Worm (Caenorhabditis elegans) whole organism, young adult: Measurements from ENCODE around the gene C54C6.11.
A peak's percentile ranks its signal among the peaks of the same experiment; 100 is the strongest.

ENCODE experiments used
- B0019.2 ChIP-seq: fragments of 200-800 bp; sonication (Bioruptor generic); conservative IDR thresholded peaks from 2 replicates; pipeline ENCODE4 v1.3.6; 2022; ENCODE audit warnings: missing genetic modification reagents, missing genetic modification characterization, missing compliant biosample characterization
- F10E7.11 ChIP-seq: sonication (generic microtip); optimal IDR thresholded peaks from 2 replicates; lab custom pipeline; 2017; ENCODE audit warnings: mild to moderate bottlenecking, missing genetic modification characterization, moderate library complexity, missing compliant biosample characterization
- F37B4.10 ChIP-seq: fragments of 200-800 bp; sonication (Bioruptor generic); IDR thresholded peaks from 2 replicates; pipeline ENCODE4 v1.3.6; 2022; ENCODE audit warnings: missing genetic modification characterization, missing compliant biosample characterization
- F55B11.4 ChIP-seq: sonication (generic microtip); optimal IDR thresholded peaks from 2 replicates; lab custom pipeline; 2016; ENCODE audit warnings: missing compliant biosample characterization, missing genetic modification characterization, borderline replicate concordance; ENCODE audit not compliant: insufficient read depth
- Y56A3A.18 ChIP-seq: fragments of 200-800 bp; sonication (Bioruptor generic); IDR thresholded peaks from 2 replicates; pipeline ENCODE4 v1.3.6; 2022; ENCODE audit warnings: missing genetic modification reagents, missing genetic modification characterization, missing compliant biosample characterization
- Y67H2A.10 ChIP-seq: fragments of 200-800 bp; sonication (Bioruptor generic); conservative IDR thresholded peaks from 2 replicates; pipeline ENCODE4 v1.3.6; 2022; ENCODE audit warnings: missing genetic modification reagents, missing genetic modification characterization, missing compliant biosample characterization
- ZK185.1 ChIP-seq: sonication (generic microtip); optimal IDR thresholded peaks from 2 replicates; lab custom pipeline; 2016; ENCODE audit warnings: mild to moderate bottlenecking, missing genetic modification characterization, missing compliant biosample characterization; ENCODE audit not compliant: poor library complexity, severe bottlenecking
- ama-1 ChIP-seq, 3 experiments: fragments of 150-350 bp in 1 of 3; sonication (generic microtip) in 2 of 3; optimal IDR thresholded peaks; 2 replicates each; lab custom pipeline; 2014 to 2018; ENCODE audit warnings: missing biosample characterization in 2 of 3, missing genetic modification characterization in 2 of 3, missing genetic modification reagents in 2 of 3
- aptf-2 ChIP-seq: fragments of 200-800 bp; sonication (Bioruptor generic); conservative IDR thresholded peaks from 2 replicates; pipeline ENCODE4 v1.3.6; 2022; ENCODE audit warnings: missing genetic modification reagents, missing genetic modification characterization, missing compliant biosample characterization
- attf-5 ChIP-seq: fragments of 200-800 bp; sonication (Bioruptor generic); optimal IDR thresholded peaks from 2 replicates; lab custom pipeline; 2018; ENCODE audit warnings: mild to moderate bottlenecking, missing genetic modification characterization, missing compliant biosample characterization
- ceh-100 ChIP-seq: fragments of 200-800 bp; sonication (Bioruptor generic); IDR thresholded peaks from 2 replicates; pipeline ENCODE4 v1.3.6; 2022; ENCODE audit warnings: missing genetic modification reagents, missing genetic modification characterization, missing compliant biosample characterization
- dox-1 ChIP-seq: fragments of 200-800 bp; sonication (Bioruptor generic); IDR thresholded peaks from 2 replicates; pipeline ENCODE4 v1.3.6; 2022; ENCODE audit warnings: missing genetic modification reagents, missing genetic modification characterization, missing compliant biosample characterization
- dpff-1 ChIP-seq: sonication (generic microtip); optimal IDR thresholded peaks from 2 replicates; lab custom pipeline; 2017; ENCODE audit warnings: mild to moderate bottlenecking, missing genetic modification characterization, missing compliant biosample characterization
- ets-4 ChIP-seq: fragments of 200-800 bp; sonication (Bioruptor generic); optimal IDR thresholded peaks from 2 replicates; lab custom pipeline; 2018; ENCODE audit warnings: mild to moderate bottlenecking, missing genetic modification characterization, missing compliant biosample characterization
- gei-17 ChIP-seq: fragments of 200-800 bp; sonication (Bioruptor generic); optimal IDR thresholded peaks from 2 replicates; lab custom pipeline; 2018; ENCODE audit warnings: mild to moderate bottlenecking, missing genetic modification characterization, missing compliant biosample characterization
- hlh-26 ChIP-seq: fragments of 200-800 bp; sonication (Bioruptor generic); conservative IDR thresholded peaks from 2 replicates; pipeline ENCODE4 v1.3.6; 2022; ENCODE audit warnings: missing genetic modification reagents, missing genetic modification characterization, missing compliant biosample characterization
- hmg-1.2 ChIP-seq: fragments of 200-800 bp; sonication (Bioruptor generic); IDR thresholded peaks from 2 replicates; pipeline ENCODE4 v1.3.6; 2022; ENCODE audit warnings: missing genetic modification reagents, missing genetic modification characterization, missing compliant biosample characterization
- hsf-1 ChIP-seq: fragments of 200-800 bp; sonication (Bioruptor generic); IDR thresholded peaks from 2 replicates; pipeline ENCODE4 v1.3.6; 2022; ENCODE audit warnings: missing genetic modification reagents, missing genetic modification characterization, missing compliant biosample characterization
- let-607 ChIP-seq, 2 experiments: fragments of 200-800 bp in 1 of 2; sonication (Bioruptor generic) in 1 of 2; sonication (generic microtip) in 1 of 2; optimal IDR thresholded peaks; 2 replicates each; lab custom pipeline; 2016 to 2018; ENCODE audit warnings: mild to moderate bottlenecking in 2 of 2, missing compliant biosample characterization in 2 of 2, missing genetic modification characterization in 2 of 2, moderate library complexity in 2 of 2, missing genotype in 1 of 2
- lsl-1 ChIP-seq: fragments of 200-800 bp; sonication (Bioruptor generic); optimal IDR thresholded peaks from 2 replicates; lab custom pipeline; 2018; ENCODE audit warnings: mild to moderate bottlenecking, missing genetic modification characterization, moderate library complexity, missing compliant biosample characterization
- madf-3 ChIP-seq: fragments of 200-800 bp; sonication (Bioruptor generic); IDR thresholded peaks from 2 replicates; pipeline ENCODE4 v1.3.6; 2022; ENCODE audit warnings: missing genetic modification reagents, missing genetic modification characterization, missing compliant biosample characterization
- mel-28 ChIP-seq: sonication (generic microtip); optimal IDR thresholded peaks from 2 replicates; lab custom pipeline; 2016; ENCODE audit warnings: borderline replicate concordance, mild to moderate bottlenecking, missing genetic modification characterization, missing compliant biosample characterization
- nhr-120 ChIP-seq: fragments of 200-800 bp; sonication (Bioruptor generic); IDR thresholded peaks from 2 replicates; pipeline ENCODE4 v1.3.6; 2022; ENCODE audit warnings: missing genetic modification characterization, missing compliant biosample characterization
- nhr-90 ChIP-seq: sonication (generic microtip); optimal IDR thresholded peaks from 2 replicates; lab custom pipeline; 2016; ENCODE audit warnings: missing genotype, mild to moderate bottlenecking, missing genetic modification characterization, missing compliant biosample characterization
- rcor-1 ChIP-seq: fragments of 200-800 bp; sonication (Bioruptor generic); IDR thresholded peaks from 2 replicates; pipeline ENCODE4 v1.3.6; 2022; ENCODE audit warnings: missing genetic modification reagents, missing genetic modification characterization, missing compliant biosample characterization
- snpc-1.1 ChIP-seq: sonication (generic microtip); optimal IDR thresholded peaks from 2 replicates; lab custom pipeline; 2017; ENCODE audit warnings: missing genetic modification characterization, mild to moderate bottlenecking, missing compliant biosample characterization, antibody characterized with exemption, moderate library complexity, missing genotype, missing genetic modification reagents; ENCODE audit not compliant: insufficient read depth
- snpc-4 ChIP-seq, 5 experiments: fragments of 150-350 bp in 1 of 5; sonication (generic microtip) in 4 of 5; optimal IDR thresholded peaks; 2 replicates each; lab custom pipeline; 2014 to 2018; ENCODE audit warnings: missing genetic modification characterization in 5 of 5, missing biosample characterization in 3 of 5, antibody characterized with exemption in 2 of 5, mild to moderate bottlenecking in 2 of 5, missing compliant biosample characterization in 2 of 5, missing genotype in 2 of 5, moderate library complexity in 2 of 5, missing genetic modification reagents in 1 of 5
- somi-1 ChIP-seq: fragments of 200-800 bp; sonication (Bioruptor generic); optimal IDR thresholded peaks from 2 replicates; lab custom pipeline; 2018; ENCODE audit warnings: mild to moderate bottlenecking, missing genetic modification characterization, missing compliant biosample characterization
- tbp1 ChIP-seq: fragments of 200-800 bp; sonication (Bioruptor generic); optimal IDR thresholded peaks from 2 replicates; lab custom pipeline; 2018; ENCODE audit warnings: mild to moderate bottlenecking, missing genetic modification characterization, missing compliant biosample characterization
- unc-130 ChIP-seq: sonication (generic microtip); optimal IDR thresholded peaks from 2 replicates; lab custom pipeline; 2016; ENCODE audit warnings: missing genetic modification reagents, missing genetic modification characterization, missing compliant biosample characterization
- xnd-1 ChIP-seq: sonication (generic microtip); optimal IDR thresholded peaks from 2 replicates; lab custom pipeline; 2016; ENCODE audit warnings: missing genotype, missing genetic modification reagents, missing genetic modification characterization, missing compliant biosample characterization
- ztf-22 ChIP-seq: fragments of 200-800 bp; sonication (Bioruptor generic); optimal IDR thresholded peaks from 2 replicates; lab custom pipeline; 2018; ENCODE audit warnings: mild to moderate bottlenecking, missing genetic modification characterization, moderate library complexity, missing compliant biosample characterization
- ztf-26 ChIP-seq: sonication (generic microtip); optimal IDR thresholded peaks from 2 replicates; lab custom pipeline; 2017; ENCODE audit warnings: missing genetic modification characterization, missing compliant biosample characterization

C54C6.11 gene

DNA sequence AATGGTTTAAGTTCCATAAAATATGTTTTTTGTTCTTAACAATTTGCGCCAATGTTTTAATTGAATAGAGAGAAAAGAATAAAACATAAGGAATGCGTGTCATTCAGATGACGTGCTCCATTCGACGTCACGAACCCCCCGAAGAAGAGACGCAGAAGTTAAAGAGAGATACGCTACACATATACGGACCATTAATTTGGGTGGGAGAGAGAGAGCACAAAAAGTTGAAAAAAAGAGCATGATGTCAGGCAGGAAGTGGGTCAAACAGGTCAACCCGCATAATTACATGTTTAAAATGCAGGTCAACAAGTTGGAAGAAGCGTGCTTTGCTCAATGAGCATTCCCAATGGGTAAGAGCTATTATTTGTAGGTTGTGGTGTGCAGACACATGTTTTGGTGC lies 12.1 kb downstream of the C54C6.11 start:
- TF ChIP-seq ceh-100 (GFP tag; lab: Robert Waterston, UW) (no peak), xnd-1 (tag; lab: Kevin White, UChicago) (no peak), gei-17 (GFP tag; lab: Kevin White, UChicago) (no peak), ama-1 (optimal IDR thresholded peaks at IDR 0.05; lab: Kevin White, UChicago) (no peak), ama-1 (GFP tag; optimal IDR thresholded peaks at IDR 0.05; lab: Kevin White, UChicago) (no peak), nhr-90 (tag; lab: Kevin White, UChicago) (no peak), ets-4 (GFP tag; lab: Kevin White, UChicago) (no peak), mel-28 (tag; lab: Kevin White, UChicago) (no peak), F37B4.10 (GFP tag; lab: Robert Waterston, UW) (no peak), ztf-22 (GFP tag; lab: Kevin White, UChicago) (no peak), F55B11.4 (tag; lab: Kevin White, UChicago) (no peak), Y56A3A.18 (GFP tag; lab: Robert Waterston, UW) (no peak), tbp1 (GFP tag; lab: Kevin White, UChicago) (no peak), hsf-1 (GFP tag; lab: Robert Waterston, UW) (no peak), unc-130 (no peak), dox-1 (no peak), dpff-1 (tag; lab: Kevin White, UChicago) (no peak)

- no peak for TF ChIP-seq nhr-120
- no peak for TF ChIP-seq ztf-26 (tag; lab: Kevin White, UChicago)
- TF ChIP-seq rcor-1 = no peak
- no peak for TF ChIP-seq ZK185.1 (tag; lab: Kevin White, UChicago)
- no peak for TF ChIP-seq F10E7.11 (tag; lab: Kevin White, UChicago)
- no peak for TF ChIP-seq aptf-2 (GFP tag; lab: Robert Waterston, UW)
- TF ChIP-seq snpc-1.1 (tag; lab: Kevin White, UChicago) = no peak
- no peak for TF ChIP-seq attf-5 (GFP tag; lab: Kevin White, UChicago)
- TF ChIP-seq snpc-4 (GFP tag; optimal IDR thresholded peaks at IDR 0.05; lab: Kevin White, UChicago) = no peak
- TF ChIP-seq snpc-4 (tag; optimal IDR thresholded peaks at IDR 0.05; lab: Kevin White, UChicago) = no peak
- TF ChIP-seq hmg-1.2 = no peak
- no peak for TF ChIP-seq B0019.2 (GFP tag; lab: Robert Waterston, UW)
- TF ChIP-seq F55B11.4 (tag; lab: Kevin White, UChicago) = no peak
- TF ChIP-seq hlh-26 = no peak
- TF ChIP-seq ztf-22 (GFP tag; lab: Kevin White, UChicago) = no peak
- TF ChIP-seq Y67H2A.10 (GFP tag; lab: Robert Waterston, UW) = no peak
- TF ChIP-seq lsl-1 (GFP tag; lab: Kevin White, UChicago) = no peak
- no peak for TF ChIP-seq somi-1
Observed at ce11 chrIII:3562276-3562675, 14.2 kb downstream of the C54C6.11 start.

DNA sequence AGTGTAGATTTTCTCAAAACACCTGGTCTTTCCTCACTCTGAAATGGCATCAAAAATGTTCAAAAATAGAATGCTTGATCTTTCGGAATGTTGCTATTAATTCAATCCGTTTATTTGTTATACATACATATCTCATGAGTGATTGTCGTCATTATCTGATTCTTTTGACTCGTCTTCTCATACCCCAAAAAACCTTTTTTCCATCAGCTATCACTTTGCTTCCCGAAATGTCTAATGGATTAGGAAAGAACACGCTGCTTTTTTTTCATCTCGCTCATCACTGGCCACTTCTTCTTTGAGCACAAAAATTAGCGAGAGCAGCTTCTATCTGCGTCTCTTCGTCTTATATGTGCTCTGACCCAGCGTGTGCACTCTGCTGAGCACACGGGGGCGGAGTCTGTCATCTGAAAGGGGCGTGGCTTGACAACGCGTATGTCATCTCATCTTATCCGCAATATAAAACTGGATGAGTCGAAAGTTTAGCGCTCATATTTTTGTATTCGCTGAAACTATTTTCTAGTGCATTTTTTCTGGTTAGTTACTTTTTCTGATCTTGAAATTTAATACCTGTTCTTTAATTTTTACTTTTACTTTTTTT lies 16.7 kb downstream of the C54C6.11 start:
- 0 out of 2 replicates have a peak, but pooled peaks have one; percentile 19 for TF ChIP-seq madf-3 (GFP tag; lab: Robert Waterston, UW)
- TF ChIP-seq let-607 (tag; optimal IDR thresholded peaks at IDR 0.05; lab: Kevin White, UChicago) = no peak
- TF ChIP-seq F37B4.10 (GFP tag; lab: Robert Waterston, UW) = no peak
